Worm (Caenorhabditis elegans): Measurements from ENCODE around the gene C52G5.3.

ce11 chrX:12799831-12800230 lies 46.1 kb downstream of the C52G5.3 start:
- no peak for TF ChIP-seq him-1 (tag; optimal IDR thresholded peaks at IDR 0.05)
- TF ChIP-seq dao-5 (tag; optimal IDR thresholded peaks at IDR 0.05), result no peak
